Fruit fly (Drosophila melanogaster): Measurements from ENCODE around the gene Nup37.

Gene Nup37

DNA sequence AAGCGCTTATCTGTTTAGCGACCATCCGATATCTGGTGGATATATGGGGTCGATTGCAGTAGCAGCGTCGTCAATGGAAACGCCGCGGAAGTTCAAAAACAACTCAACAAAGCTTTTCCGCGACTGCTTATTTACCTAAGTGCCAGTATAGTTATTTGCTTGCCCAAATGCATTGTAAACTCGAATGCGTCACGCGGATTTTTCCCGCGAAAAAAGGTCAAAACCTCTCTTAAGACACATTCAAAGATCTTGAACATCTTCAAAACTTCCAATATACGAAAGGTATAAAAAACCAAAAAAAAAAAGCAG lies 38.7 kb upstream of the Nup37 start:
- TF ChIP-seq pan (optimal IDR thresholded peaks at IDR 0.05) (no peak), fru (GFP tag; optimal IDR thresholded peaks at IDR 0.05) (no peak), GATAd (GFP tag; optimal IDR thresholded peaks at IDR 0.05) (no peak), HLH106 (tag; optimal IDR thresholded peaks at IDR 0.05) (no peak), jim (GFP tag; optimal IDR thresholded peaks at IDR 0.05) (no peak), dl (GFP tag; optimal IDR thresholded peaks at IDR 0.05; ENCODE audit: insufficient read depth in 1 of 2, partially characterized antibody in 2 of 2) (no peak), psq (GFP tag; optimal IDR thresholded peaks at IDR 0.05) (no peak), Dif (GFP tag; optimal IDR thresholded peaks at IDR 0.05; ENCODE audit: partially characterized antibody) (no peak), sv (GFP tag; optimal IDR thresholded peaks at IDR 0.05) (no peak), lola (GFP tag; optimal IDR thresholded peaks at IDR 0.05) (no peak), Sp1 (GFP tag; optimal IDR thresholded peaks at IDR 0.05) (no peak), sage (GFP tag; optimal IDR thresholded peaks at IDR 0.05) (no peak), N (GFP tag; optimal IDR thresholded peaks at IDR 0.05) (no peak)

DNA sequence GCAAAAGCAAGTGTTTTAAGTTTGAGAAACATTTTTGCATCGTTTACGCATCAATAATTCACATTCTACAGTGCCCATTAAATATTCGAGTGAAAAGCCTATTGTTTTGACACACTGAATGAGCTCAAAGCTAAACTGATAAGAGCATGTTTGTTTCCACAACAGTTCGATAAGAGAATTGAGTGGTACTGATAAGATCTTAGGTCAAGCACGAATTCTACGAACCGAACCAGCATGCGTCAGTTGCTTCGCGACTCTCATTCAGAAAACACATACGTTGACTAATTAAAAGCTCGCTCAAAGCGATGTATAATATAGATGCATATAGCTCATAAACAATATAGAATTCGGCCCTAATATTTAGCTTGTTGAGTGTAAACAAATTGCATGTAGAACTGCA lies 38.3 kb upstream of the Nup37 start:
- TF ChIP-seq ey (GFP tag; optimal IDR thresholded peaks at IDR 0.05) (no peak), lola (GFP tag; optimal IDR thresholded peaks at IDR 0.05) (no peak), CG32264 (GFP tag; optimal IDR thresholded peaks at IDR 0.05) (no peak), OdsH (GFP tag; optimal IDR thresholded peaks at IDR 0.05) (no peak), CG9705 (GFP tag; optimal IDR thresholded peaks at IDR 0.05) (no peak), HLH106 (tag; optimal IDR thresholded peaks at IDR 0.05) (no peak), Sp1 (GFP tag; optimal IDR thresholded peaks at IDR 0.05) (no peak), Mio (GFP tag; optimal IDR thresholded peaks at IDR 0.05) (no peak), psq (GFP tag; optimal IDR thresholded peaks at IDR 0.05) (no peak), jim (GFP tag; optimal IDR thresholded peaks at IDR 0.05) (no peak), Rel (GFP tag; optimal IDR thresholded peaks at IDR 0.05) (no peak), Rel (tag; optimal IDR thresholded peaks at IDR 0.05) (no peak), pan (optimal IDR thresholded peaks at IDR 0.05) (no peak), dl (GFP tag; optimal IDR thresholded peaks at IDR 0.05; ENCODE audit: insufficient read depth in 1 of 2, partially characterized antibody in 2 of 2) (no peak), N (GFP tag; optimal IDR thresholded peaks at IDR 0.05) (no peak), tai (GFP tag; optimal IDR thresholded peaks at IDR 0.05) (no peak)

DNA sequence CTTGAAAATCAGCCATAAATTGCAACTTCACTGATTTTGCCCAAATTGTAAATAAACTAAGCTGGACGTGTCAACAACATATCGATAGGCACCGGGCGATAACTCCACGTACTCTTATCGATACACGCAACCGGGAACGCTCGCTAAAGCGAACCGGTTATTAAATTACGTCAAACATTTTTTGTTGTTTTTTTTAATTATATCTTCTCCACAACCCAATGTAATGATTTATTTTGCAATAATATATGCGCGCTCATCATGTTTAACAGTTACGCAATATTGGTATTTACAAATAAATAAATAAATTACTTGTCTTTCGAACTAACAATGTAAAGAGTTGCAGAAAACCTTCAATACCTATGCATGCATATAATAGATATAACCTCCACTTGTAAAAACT lies 32.3 kb upstream of the Nup37 start, which contains the start of gene Saysd1:
Saysd1 (minus strand) TSS at position 66 of the 400 bp plus-strand sequence.
- TF ChIP-seq Hnf4 (GFP tag; optimal IDR thresholded peaks at IDR 0.05), result peak; percentile 44
- no peak for TF ChIP-seq GATAd (GFP tag; optimal IDR thresholded peaks at IDR 0.05)
- TF ChIP-seq h (GFP tag; optimal IDR thresholded peaks at IDR 0.05), result peak; percentile 48
- TF ChIP-seq foxo (GFP tag; optimal IDR thresholded peaks at IDR 0.05), result peak in 1 of 2 experiments; percentile 53
- no peak for TF ChIP-seq dsf (GFP tag; optimal IDR thresholded peaks at IDR 0.05; ENCODE audit: borderline replicate concordance)
- no peak for TF ChIP-seq CrebA (GFP tag; optimal IDR thresholded peaks at IDR 0.05; ENCODE audit: borderline replicate concordance)
- peak; percentile 8 for TF ChIP-seq br (GFP tag; optimal IDR thresholded peaks at IDR 0.05)
- TF ChIP-seq jim (GFP tag; optimal IDR thresholded peaks at IDR 0.05), result no peak
- TF ChIP-seq woc (GFP tag; optimal IDR thresholded peaks at IDR 0.05), result peak; percentile 65
- TF ChIP-seq Abd-B (GFP tag; optimal IDR thresholded peaks at IDR 0.05), result no peak
- no peak for TF ChIP-seq Dfd (GFP tag; optimal IDR thresholded peaks at IDR 0.05)
- TF ChIP-seq HLH106 (tag; optimal IDR thresholded peaks at IDR 0.05), result peak; percentile 8
- no peak for TF ChIP-seq Hr78 (GFP tag; optimal IDR thresholded peaks at IDR 0.05)
- peak; percentile 29 for TF ChIP-seq brk (GFP tag; optimal IDR thresholded peaks at IDR 0.05)
- TF ChIP-seq N (GFP tag; optimal IDR thresholded peaks at IDR 0.05), result no peak
- peak; percentile 5 for TF ChIP-seq Jra (GFP tag; optimal IDR thresholded peaks at IDR 0.05)
- TF ChIP-seq Hr83 (GFP tag; optimal IDR thresholded peaks at IDR 0.05; ENCODE audit: poor library complexity, severe bottlenecking), result peak; percentile 33
- TF ChIP-seq lola (GFP tag; optimal IDR thresholded peaks at IDR 0.05), result no peak
- TF ChIP-seq Mio (GFP tag; optimal IDR thresholded peaks at IDR 0.05), result no peak
- peak; percentile 24 for TF ChIP-seq fru (GFP tag; optimal IDR thresholded peaks at IDR 0.05)

dm6 chr3R:25215997-25216396 lies 31.5 kb upstream of the Nup37 start, which contains the start of gene CG31106:
Gene CG31106, plus strand, starts transcription at chr3R:25216297.
- TF ChIP-seq Rel (GFP tag; optimal IDR thresholded peaks at IDR 0.05) (no peak), Rel (tag; optimal IDR thresholded peaks at IDR 0.05) (no peak), sage (GFP tag; optimal IDR thresholded peaks at IDR 0.05) (no peak), dmrt93B (GFP tag; optimal IDR thresholded peaks at IDR 0.05) (no peak), woc (GFP tag; optimal IDR thresholded peaks at IDR 0.05) (no peak), Dif (GFP tag; optimal IDR thresholded peaks at IDR 0.05; ENCODE audit: partially characterized antibody) (no peak), rgr (GFP tag; optimal IDR thresholded peaks at IDR 0.05) (no peak), Jra (GFP tag; optimal IDR thresholded peaks at IDR 0.05) (no peak), tai (GFP tag; optimal IDR thresholded peaks at IDR 0.05) (no peak)
